Fruit fly (Drosophila melanogaster): ENCODE measurements around the gene CG3598.

dm6 chrX:2946794-2947193 lies 10.0 kb downstream of the CG3598 start, which contains the start of gene CG17959:
- TF ChIP-seq usp (GFP tag; optimal IDR thresholded peaks at IDR 0.05), result no peak
- no peak for TF ChIP-seq pan (optimal IDR thresholded peaks at IDR 0.05)
- no peak for TF ChIP-seq CG8478 (optimal IDR thresholded peaks at IDR 0.05)
- TF ChIP-seq Dll (optimal IDR thresholded peaks at IDR 0.05), result no peak

All from whole organism.